Fruit fly (Drosophila melanogaster) whole organism, wandering third instar larva: ENCODE measurements around the gene PolA1.

Experiments used
- CrebA ChIP-seq: fragments of 200-800 bp; sonication (Bioruptor generic); optimal IDR thresholded peaks from 2 replicates; lab custom pipeline; 2016; ENCODE audit warnings: missing biosample characterization, mild to moderate bottlenecking, missing genetic modification characterization, borderline replicate concordance
- Dfd ChIP-seq: fragments of >200 bp; optimal IDR thresholded peaks from 2 replicates; lab custom pipeline; 2017; ENCODE audit warnings: missing biosample characterization, missing genetic modification characterization
- Myc ChIP-seq: fragments of >200 bp; optimal IDR thresholded peaks from 2 replicates; lab custom pipeline; 2017
- Rel ChIP-seq, 2 experiments: fragments of 200-800 bp; sonication (Bioruptor generic) in 1 of 2; optimal IDR thresholded peaks; 2 replicates in 1 of 2; 3 replicates in 1 of 2; lab custom pipeline; 2016 to 2019; ENCODE audit warnings: mild to moderate bottlenecking in 2 of 2, missing biosample characterization in 2 of 2, missing genetic modification characterization in 2 of 2, moderate library complexity in 1 of 2
- Sp1 ChIP-seq: fragments of 200-800 bp; sonication (Bioruptor generic); optimal IDR thresholded peaks from 3 replicates; lab custom pipeline; 2019; ENCODE audit warnings: missing biosample characterization, mild to moderate bottlenecking, missing genetic modification characterization, moderate library complexity
- Vsx2 ChIP-seq: fragments of 200-300, 225-300 bp; sonication (Bioruptor generic); optimal IDR thresholded peaks from 2 replicates; lab custom pipeline; 2018; ENCODE audit warnings: missing biosample characterization, missing genetic modification characterization; ENCODE audit not compliant: partially characterized antibody
- br ChIP-seq: fragments of 200-800 bp; sonication (Bioruptor generic); optimal IDR thresholded peaks from 2 replicates; lab custom pipeline; 2016; ENCODE audit warnings: missing biosample characterization, missing genetic modification characterization
- h ChIP-seq: fragments of 200-800 bp; sonication (Bioruptor generic); optimal IDR thresholded peaks from 3 replicates; lab custom pipeline; 2016; ENCODE audit warnings: missing biosample characterization, mild to moderate bottlenecking, missing genetic modification characterization
- pan ChIP-seq: fragments of >200 bp; optimal IDR thresholded peaks from 2 replicates; lab custom pipeline; 2017
- psq ChIP-seq: fragments of 200-800 bp; sonication (Bioruptor generic); optimal IDR thresholded peaks from 3 replicates; lab custom pipeline; 2017; ENCODE audit warnings: missing biosample characterization, mild to moderate bottlenecking, missing genetic modification characterization, moderate library complexity
- sv ChIP-seq: fragments of 200-800 bp; sonication (Bioruptor generic); optimal IDR thresholded peaks from 3 replicates; lab custom pipeline; 2016; ENCODE audit warnings: missing biosample characterization, missing genetic modification characterization
- usp ChIP-seq: fragments of >200 bp; optimal IDR thresholded peaks from 2 replicates; lab custom pipeline; 2017; ENCODE audit warnings: missing biosample characterization, missing genetic modification characterization

- TF ChIP-seq usp (GFP tag; lab: Kevin White, UChicago) (no peak), h (GFP tag; lab: Kevin White, UChicago) (no peak), pan (lab: Kevin White, UChicago) (no peak), sv (GFP tag; lab: Kevin White, UChicago) (no peak), Myc (no peak), Sp1 (no peak), br (no peak), Vsx2 (GFP tag; lab: Kevin White, UChicago) (no peak), Rel (GFP tag; optimal IDR thresholded peaks at IDR 0.05; lab: Kevin White, UChicago) (no peak), Rel (tag; optimal IDR thresholded peaks at IDR 0.05; lab: Kevin White, UChicago) (no peak), psq (no peak), Dfd (GFP tag; lab: Kevin White, UChicago) (no peak), CrebA (GFP tag; lab: Kevin White, UChicago) (no peak)
Measured at dm6 chr3R:21640337-21640994, 31.1 kb downstream of the PolA1 start.
